Worm (Caenorhabditis elegans): ENCODE results near the gene golg-2.

golg-2 gene

ce11 chrII:5039912-5040311 lies at the start of gene golg-2:
TSS of gene golg-2 (minus strand) at chrII:5040091.
- TF ChIP-seq madf-9 (GFP tag; conservative IDR thresholded peaks at IDR 0.05) (no peak), lin-38 (GFP tag; IDR thresholded peaks at IDR 0.05) (peak; percentile 33), zip-2 (tag; optimal IDR thresholded peaks at IDR 0.05) (no peak), unc-130 (GFP tag; optimal IDR thresholded peaks at IDR 0.05) (no peak), zfp-3 (GFP tag; conservative IDR thresholded peaks at IDR 0.05) (no peak), snpc-1.2 (GFP tag; IDR thresholded peaks at IDR 0.05) (0 out of 2 replicates have a peak, but pooled peaks have one; percentile 3), dpl-1 (GFP tag; optimal IDR thresholded peaks at IDR 0.05) (peak; percentile 21), ceh-28 (tag; optimal IDR thresholded peaks at IDR 0.05) (no peak), nhr-102 (tag; optimal IDR thresholded peaks at IDR 0.05) (no peak), ceh-44 (GFP tag; IDR thresholded peaks at IDR 0.05) (no peak), Y105C5A.15 (GFP tag; IDR thresholded peaks at IDR 0.05) (no peak), ZK546.5 (tag; optimal IDR thresholded peaks at IDR 0.05) (no peak), mxl-3 (GFP tag; optimal IDR thresholded peaks at IDR 0.05) (no peak), F10B5.3 (tag; optimal IDR thresholded peaks at IDR 0.05) (no peak), ceh-20 (GFP tag; IDR thresholded peaks at IDR 0.05) (no peak), nhr-111 (GFP tag; optimal IDR thresholded peaks at IDR 0.05) (no peak), mdl-1 (tag; optimal IDR thresholded peaks at IDR 0.05) (no peak), lsy-2 (tag; optimal IDR thresholded peaks at IDR 0.05) (peak in 1 of 2 experiments; percentile 40)

- TF ChIP-seq sdz-12 (GFP tag; optimal IDR thresholded peaks at IDR 0.05), result no peak
- peak; percentile 33 for TF ChIP-seq dve-1 (tag; optimal IDR thresholded peaks at IDR 0.05; ENCODE audit: insufficient read depth)
- TF ChIP-seq daf-16 (GFP tag; optimal IDR thresholded peaks at IDR 0.05), result no peak
- peak; percentile 39 for TF ChIP-seq daf-16 (tag; optimal IDR thresholded peaks at IDR 0.05)
- TF ChIP-seq tra-1 (GFP tag; IDR thresholded peaks at IDR 0.05), result no peak
- no peak for TF ChIP-seq F37D6.2 (tag; optimal IDR thresholded peaks at IDR 0.05)
- TF ChIP-seq fkh-10 (GFP tag; optimal IDR thresholded peaks at IDR 0.05), result no peak
- peak; percentile 25 for TF ChIP-seq mes-2 (tag; optimal IDR thresholded peaks at IDR 0.05; ENCODE audit: poor library complexity, severe bottlenecking)
- TF ChIP-seq hmg-1.1 (GFP tag; IDR thresholded peaks at IDR 0.05), result no peak
- no peak for TF ChIP-seq ztf-7 (tag; optimal IDR thresholded peaks at IDR 0.05)
- no peak for TF ChIP-seq nhr-77 (tag; optimal IDR thresholded peaks at IDR 0.05)
- peak; percentile 64 for TF ChIP-seq aha-1 (tag)
- peak; percentile 19 for TF ChIP-seq pqm-1 (tag; optimal IDR thresholded peaks at IDR 0.05)
- peak; percentile 15 for TF ChIP-seq nhr-28 (tag; optimal IDR thresholded peaks at IDR 0.05)
Observed at ce11 chrII:5086143-5086542, 46.3 kb upstream of the golg-2 start.

- peak; percentile 92 for TF ChIP-seq aha-1 (tag)
- TF ChIP-seq ztf-11 (tag; optimal IDR thresholded peaks at IDR 0.05), result no peak
- peak in 1 of 2 experiments; percentile 77 for TF ChIP-seq unc-62 (GFP tag; optimal IDR thresholded peaks at IDR 0.05 in 1 of 2)
- TF ChIP-seq unc-62 (tag; optimal IDR thresholded peaks at IDR 0.05), result no peak
- TF ChIP-seq aly-2 (tag; optimal IDR thresholded peaks at IDR 0.05), result no peak
- TF ChIP-seq nhr-28 (tag; optimal IDR thresholded peaks at IDR 0.05), result peak; percentile 38
- TF ChIP-seq hlh-30 (tag; optimal IDR thresholded peaks at IDR 0.05; ENCODE audit: insufficient read depth), result peak; percentile 17
- TF ChIP-seq daf-16 (GFP tag; optimal IDR thresholded peaks at IDR 0.05), result no peak
- peak; percentile 1 for TF ChIP-seq daf-16 (tag; optimal IDR thresholded peaks at IDR 0.05)
- no peak for TF ChIP-seq F44E2.7 (GFP tag; IDR thresholded peaks at IDR 0.05)
- TF ChIP-seq nhr-25 (tag; optimal IDR thresholded peaks at IDR 0.05; ENCODE audit: borderline replicate concordance, insufficient read depth), result no peak
Observed at ce11 chrII:5085450-5085849, 45.6 kb upstream of the golg-2 start, which contains the start of gene txt-9. TSS of gene txt-9 (plus strand) at chrII:5085785.

Data from whole organism, L4 larva.